Worm (Caenorhabditis elegans): Measurements from ENCODE around the gene let-70.

Gene let-70

DNA sequence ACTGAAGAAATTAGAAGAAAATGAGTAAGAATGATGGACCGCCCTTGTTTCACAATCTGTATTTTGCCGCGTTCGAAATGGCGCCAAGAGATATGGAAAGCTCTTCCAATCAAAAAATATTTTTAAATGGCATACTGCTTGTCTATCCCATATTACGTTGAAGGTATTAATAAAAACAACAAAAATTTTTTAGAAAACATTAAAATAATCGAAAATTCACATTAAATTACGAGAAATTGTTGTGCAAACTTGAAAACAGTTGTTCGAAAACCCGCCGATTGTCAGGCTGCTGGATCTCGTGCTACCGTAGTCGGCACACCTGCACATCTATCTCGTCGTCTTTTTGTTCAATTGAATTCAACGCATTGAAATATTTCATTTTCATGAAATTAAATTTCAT, 1.6 kb upstream of the let-70 start, which contains the start of gene klc-1:
Gene klc-1 (plus strand): TSS at position 127 of the 400 bp plus-strand sequence.
- TF ChIP-seq lsy-2 (tag; optimal IDR thresholded peaks at IDR 0.05) (peak in 1 of 2 experiments; percentile 56), mxl-3 (GFP tag; optimal IDR thresholded peaks at IDR 0.05) (no peak), lim-7 (GFP tag; IDR thresholded peaks at IDR 0.05) (no peak), T26A8.4 (GFP tag; IDR thresholded peaks at IDR 0.05) (no peak), lin-38 (GFP tag; IDR thresholded peaks at IDR 0.05) (0 out of 2 replicates have a peak, but pooled peaks have one; percentile 21)

DNA sequence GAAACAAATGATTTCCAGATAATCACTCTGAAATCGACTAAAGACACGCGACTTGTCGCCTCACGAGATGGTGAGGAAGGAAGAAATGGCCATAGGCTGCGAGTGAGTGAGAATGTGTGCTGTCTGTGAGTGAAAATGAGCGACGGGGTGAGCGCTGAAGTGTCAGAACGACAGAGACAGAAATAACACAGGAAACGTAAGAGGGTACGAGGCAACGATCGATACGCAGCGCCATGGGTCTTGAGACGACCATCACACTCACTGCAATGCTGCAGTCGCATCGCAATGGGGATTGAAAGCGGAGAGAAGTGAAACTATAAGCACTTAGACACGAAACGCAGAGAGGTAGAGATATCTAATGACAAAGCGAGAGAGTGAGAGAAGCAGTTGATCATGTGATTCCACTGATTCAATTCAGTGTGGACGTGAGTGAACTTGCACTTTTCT, 759 bp upstream of the let-70 start:
- TF ChIP-seq ceh-32 (tag; optimal IDR thresholded peaks at IDR 0.05; ENCODE audit: poor library complexity) (peak; percentile 68), fkh-10 (GFP tag; optimal IDR thresholded peaks at IDR 0.05) (peak; percentile 87), T20F7.1 (GFP tag; optimal IDR thresholded peaks at IDR 0.05) (peak; percentile 81), pqm-1 (tag; optimal IDR thresholded peaks at IDR 0.05) (peak; percentile 3), nhr-6 (tag; optimal IDR thresholded peaks at IDR 0.05) (peak; percentile 93), ceh-82 (tag; optimal IDR thresholded peaks at IDR 0.05) (no peak), nhr-10 (tag; optimal IDR thresholded peaks at IDR 0.05) (peak; percentile 54), zip-11 (GFP tag; IDR thresholded peaks at IDR 0.05) (no peak), zag-1 (tag; optimal IDR thresholded peaks at IDR 0.05) (peak; percentile 74), nhr-237 (tag; optimal IDR thresholded peaks at IDR 0.05) (peak; percentile 38), Y5F2A.4 (GFP tag; optimal IDR thresholded peaks at IDR 0.05) (no peak), spr-1 (tag; optimal IDR thresholded peaks at IDR 0.05) (peak; percentile 92), lir-3 (tag; optimal IDR thresholded peaks at IDR 0.05) (peak; percentile 30), T26A8.4 (GFP tag; IDR thresholded peaks at IDR 0.05) (peak; percentile 89), lin-15B (tag; optimal IDR thresholded peaks at IDR 0.05) (no peak), daf-12 (tag; optimal IDR thresholded peaks at IDR 0.05) (peak; percentile 13), mxl-3 (GFP tag; optimal IDR thresholded peaks at IDR 0.05) (peak; percentile 82), jun-1 (tag; optimal IDR thresholded peaks at IDR 0.05) (peak; percentile 42), mep-1 (tag; optimal IDR thresholded peaks at IDR 0.05) (peak; percentile 96), pha-4 (GFP tag; IDR thresholded peaks at IDR 0.05) (peak; percentile 82), pha-4 (tag; optimal IDR thresholded peaks at IDR 0.05) (no peak), nhr-48 (tag; optimal IDR thresholded peaks at IDR 0.05) (peak; percentile 91), madf-9 (GFP tag; conservative IDR thresholded peaks at IDR 0.05) (peak; percentile 27; the same call in 1 of the 2 replicates), dmd-9 (GFP tag; IDR thresholded peaks at IDR 0.05) (no peak), zip-2 (tag; optimal IDR thresholded peaks at IDR 0.05) (peak; percentile 4), lin-38 (GFP tag; IDR thresholded peaks at IDR 0.05) (peak; percentile 78), ceh-20 (GFP tag; IDR thresholded peaks at IDR 0.05) (peak; percentile 89), F26F4.8 (GFP tag; conservative IDR thresholded peaks at IDR 0.05) (no peak), unc-130 (GFP tag; optimal IDR thresholded peaks at IDR 0.05) (peak; percentile 28), R02D3.7 (tag; optimal IDR thresholded peaks at IDR 0.05) (no peak), sdz-12 (GFP tag; optimal IDR thresholded peaks at IDR 0.05) (peak; percentile 67), aly-2 (tag; optimal IDR thresholded peaks at IDR 0.05) (no peak), ceh-44 (GFP tag; IDR thresholded peaks at IDR 0.05) (0 out of 2 replicates have a peak, but pooled peaks have one; percentile 24), mxl-2 (GFP tag; conservative IDR thresholded peaks at IDR 0.05) (no peak), ztf-11 (tag; optimal IDR thresholded peaks at IDR 0.05) (no peak), nhr-28 (tag; optimal IDR thresholded peaks at IDR 0.05) (peak; percentile 88), tra-1 (GFP tag; IDR thresholded peaks at IDR 0.05) (peak; percentile 76), aha-1 (tag) (peak; percentile 99), mes-2 (tag; optimal IDR thresholded peaks at IDR 0.05; ENCODE audit: poor library complexity, severe bottlenecking) (peak; percentile 67), D1046.2 (GFP tag; IDR thresholded peaks at IDR 0.05) (no peak), ces-1 (GFP tag; optimal IDR thresholded peaks at IDR 0.05) (peak; percentile 81), php-3 (GFP tag; IDR thresholded peaks at IDR 0.05) (0 out of 2 replicates have a peak, but pooled peaks have one; percentile 26), Y48G9A.11 (GFP tag; IDR thresholded peaks at IDR 0.05) (no peak), F44E2.7 (GFP tag; IDR thresholded peaks at IDR 0.05) (0 out of 2 replicates have a peak, but pooled peaks have one; percentile 10), lin-29 (GFP tag; IDR thresholded peaks at IDR 0.05) (0 out of 2 replicates have a peak, but pooled peaks have one; percentile 59), ama-1 (optimal IDR thresholded peaks at IDR 0.05) (peak; percentile 91), saeg-2 (GFP tag; IDR thresholded peaks at IDR 0.05) (no peak), daf-19 (GFP tag; conservative IDR thresholded peaks at IDR 0.05) (peak; percentile 82; the same call in 1 of the 2 replicates)

All from whole organism, L4 larva.